Fruit fly (Drosophila melanogaster) whole organism, embryonic: ENCODE data around the gene Muc91C.

Experiments used
- Atf6 ChIP-seq: fragments of 200-800 bp; sonication (Bioruptor generic); IDR thresholded peaks from 2 replicates; pipeline ENCODE4 v1.3.6; 2022; ENCODE audit warnings: missing biosample characterization, missing genetic modification characterization
- Awh ChIP-seq: fragments of 200-800 bp; sonication (Bioruptor generic); IDR thresholded peaks from 2 replicates; pipeline ENCODE4, ENCODE4 v1.3.6; 2022; ENCODE audit warnings: missing biosample characterization, missing genetic modification characterization
- Bdp1 ChIP-seq: fragments of 200-800 bp; sonication (Bioruptor generic); optimal IDR thresholded peaks from 3 replicates; lab custom pipeline; 2016; ENCODE audit warnings: missing biosample characterization, missing genetic modification characterization
- CG10267 ChIP-seq: fragments of 200-800 bp; sonication (Bioruptor generic); optimal IDR thresholded peaks from 2 replicates; lab custom pipeline; 2018; ENCODE audit warnings: missing biosample characterization, mild to moderate bottlenecking, missing genetic modification characterization, moderate library complexity
- CG10431 ChIP-seq: fragments of 200-800 bp; sonication (Bioruptor generic); optimal IDR thresholded peaks from 3 replicates; lab custom pipeline; 2018; ENCODE audit warnings: missing biosample characterization, mild to moderate bottlenecking, missing genetic modification characterization
- CG11398 ChIP-seq: fragments of 200-800 bp; sonication (Bioruptor generic); optimal IDR thresholded peaks from 2 replicates; lab custom pipeline; 2016; ENCODE audit warnings: missing biosample characterization, missing genetic modification characterization
- CG11560 ChIP-seq: fragments of 200-800 bp; sonication (Bioruptor generic); IDR thresholded peaks from 3 replicates; pipeline ENCODE4 v1.3.6; 2022; ENCODE audit warnings: missing biosample characterization, missing genetic modification characterization
- CG13287 ChIP-seq: fragments of 200-800 bp; sonication (Bioruptor generic); IDR thresholded peaks from 2 replicates; pipeline ENCODE4 v1.3.6; 2022; ENCODE audit warnings: missing biosample characterization, missing genetic modification characterization; ENCODE audit not compliant: partially characterized antibody
- CG18764 ChIP-seq: fragments of 200-800 bp; sonication (Bioruptor generic); optimal IDR thresholded peaks from 3 replicates; lab custom pipeline; 2016; ENCODE audit warnings: missing biosample characterization, missing genetic modification characterization
- CG30020 ChIP-seq: fragments of 200-800 bp; optimal IDR thresholded peaks from 2 replicates; lab custom pipeline; 2019; ENCODE audit warnings: missing biosample characterization, mild to moderate bottlenecking, missing genetic modification characterization, moderate library complexity
- CG31388 ChIP-seq: fragments of 200-800 bp; sonication (Bioruptor generic); optimal IDR thresholded peaks from 2 replicates; lab custom pipeline; 2016; ENCODE audit warnings: missing biosample characterization, missing genetic modification characterization
- CG33557 ChIP-seq: fragments of 200-800 bp; sonication (Bioruptor generic); optimal IDR thresholded peaks from 2 replicates; lab custom pipeline; 2019; ENCODE audit warnings: missing biosample characterization, mild to moderate bottlenecking, missing genetic modification characterization, moderate library complexity
- CG4820 ChIP-seq: fragments of 200-800 bp; sonication (Bioruptor generic); optimal IDR thresholded peaks from 3 replicates; lab custom pipeline; 2016; ENCODE audit warnings: missing biosample characterization, missing genetic modification characterization
- CG5180 ChIP-seq: fragments of 200-800 bp; sonication (Bioruptor generic); optimal IDR thresholded peaks from 3 replicates; lab custom pipeline; 2017; ENCODE audit warnings: missing biosample characterization, missing genetic modification characterization, mild to moderate bottlenecking, moderate library complexity, missing genetic modification reagents
- CG5953 ChIP-seq: fragments of 200-800 bp; sonication (Bioruptor generic); IDR thresholded peaks from 2 replicates; pipeline ENCODE4 v1.3.6; 2022; ENCODE audit warnings: missing biosample characterization, missing genetic modification characterization
- CG7963 ChIP-seq: fragments of 200-800 bp; sonication (Bioruptor generic); IDR thresholded peaks from 3 replicates; pipeline ENCODE4 v1.3.6; 2022; ENCODE audit warnings: missing biosample characterization, missing genetic modification characterization; ENCODE audit not compliant: partially characterized antibody
- CG7987 ChIP-seq: fragments of 200-800 bp; sonication (Bioruptor generic); optimal IDR thresholded peaks from 2 replicates; lab custom pipeline; 2018; ENCODE audit warnings: missing biosample characterization, mild to moderate bottlenecking, missing genetic modification characterization, moderate library complexity
- CG8281 ChIP-seq: fragments of 200-800 bp; sonication (Bioruptor generic); optimal IDR thresholded peaks from 2 replicates; lab custom pipeline; 2018; ENCODE audit warnings: missing biosample characterization, mild to moderate bottlenecking, missing genetic modification characterization, moderate library complexity
- CHES-1-like ChIP-seq: fragments of 200-800 bp; sonication (Bioruptor generic); optimal IDR thresholded peaks from 2 replicates; lab custom pipeline; 2016; ENCODE audit warnings: missing biosample characterization, missing genetic modification characterization
- Camta ChIP-seq: fragments of 200-800 bp; sonication (Bioruptor generic); optimal IDR thresholded peaks from 2 replicates; lab custom pipeline; 2016; ENCODE audit warnings: missing biosample characterization, missing genetic modification characterization
- CkIIα-i1 ChIP-seq: fragments of 200-800 bp; sonication (Bioruptor generic); IDR thresholded peaks from 2 replicates; pipeline ENCODE4 v1.3.6; 2022; ENCODE audit warnings: missing biosample characterization, missing genetic modification characterization
- Dip2 ChIP-seq: fragments of 200-800 bp; sonication (Bioruptor generic); IDR thresholded peaks from 2 replicates; pipeline ENCODE4 v1.3.6; 2022; ENCODE audit warnings: missing biosample characterization, missing genetic modification characterization
- ERR ChIP-seq: fragments of 200-800 bp; sonication (Bioruptor generic); optimal IDR thresholded peaks from 2 replicates; lab custom pipeline; 2016; ENCODE audit warnings: missing biosample characterization, missing genetic modification characterization
- Jarid2 ChIP-seq: fragments of 200-800 bp; sonication (Bioruptor generic); optimal IDR thresholded peaks from 3 replicates; lab custom pipeline; 2017; ENCODE audit warnings: mild to moderate bottlenecking, missing biosample characterization, missing genetic modification reagents, missing genetic modification characterization
- MBD-R2 ChIP-seq: fragments of 200-800 bp; sonication (Bioruptor generic); IDR thresholded peaks from 2 replicates; pipeline ENCODE4 v1.3.6; 2022; ENCODE audit warnings: missing biosample characterization, missing genetic modification characterization
- NC2α ChIP-seq: fragments of 200-800 bp; sonication (Bioruptor generic); optimal IDR thresholded peaks from 2 replicates; lab custom pipeline; 2016; ENCODE audit warnings: missing biosample characterization, missing genetic modification characterization
- Nf-YA ChIP-seq: fragments of 200-800 bp; sonication (Bioruptor generic); IDR thresholded peaks from 2 replicates; pipeline ENCODE4 v1.3.6; 2022; ENCODE audit warnings: missing biosample characterization, missing genetic modification characterization
- Optix ChIP-seq: fragments of 200-800 bp; sonication (Bioruptor generic); IDR thresholded peaks from 3 replicates; pipeline ENCODE4 v1.3.6; 2022; ENCODE audit warnings: missing biosample characterization, missing genetic modification characterization
- Scr ChIP-seq: fragments of 200-800 bp; sonication (Bioruptor generic); IDR thresholded peaks from 2 replicates; pipeline ENCODE4 v1.3.6; 2022; ENCODE audit warnings: missing biosample characterization, missing genetic modification characterization; ENCODE audit not compliant: partially characterized antibody
- Six4 ChIP-seq: fragments of 200-800 bp; sonication (Bioruptor generic); optimal IDR thresholded peaks from 2 replicates; lab custom pipeline; 2016; ENCODE audit warnings: missing biosample characterization, missing genetic modification characterization
- Taf1 ChIP-seq: fragments of 200-800 bp; sonication (Bioruptor generic); IDR thresholded peaks from 2 replicates; pipeline ENCODE4 v1.3.6; 2022; ENCODE audit warnings: missing biosample characterization, missing genetic modification characterization
- ase ChIP-seq: fragments of 200-800 bp; sonication (Bioruptor generic); IDR thresholded peaks from 3 replicates; pipeline ENCODE4 v1.3.6; 2022; ENCODE audit warnings: missing biosample characterization, missing genetic modification characterization
- bigmax ChIP-seq: fragments of 200-800 bp; sonication (Bioruptor generic); optimal IDR thresholded peaks from 2 replicates; lab custom pipeline; 2018; ENCODE audit warnings: missing biosample characterization, mild to moderate bottlenecking, missing genetic modification characterization
- br ChIP-seq: fragments of >200 bp; optimal IDR thresholded peaks from 2 replicates; lab custom pipeline; 2017
- cad ChIP-seq: fragments of >200 bp; optimal IDR thresholded peaks from 2 replicates; lab custom pipeline; 2017; ENCODE audit warnings: missing biosample characterization, missing genetic modification characterization
- chif ChIP-seq, 2 experiments: fragments of 200-800 bp; sonication (Bioruptor generic); optimal IDR thresholded peaks; 3 replicates each; lab custom pipeline; 2016; ENCODE audit warnings: missing biosample characterization in 2 of 2, missing genetic modification characterization in 2 of 2
- ci ChIP-seq: fragments of 200-800 bp; sonication (Bioruptor generic); IDR thresholded peaks from 3 replicates; pipeline ENCODE4 v1.3.6; 2022; ENCODE audit warnings: missing biosample characterization, missing genetic modification characterization
- dan ChIP-seq: fragments of 200-800 bp; sonication (Bioruptor generic); IDR thresholded peaks from 2 replicates; pipeline ENCODE4 v1.3.6; 2022; ENCODE audit warnings: missing biosample characterization, missing genetic modification characterization
- disco-r ChIP-seq: fragments of 200-800 bp; sonication (Bioruptor generic); optimal IDR thresholded peaks from 2 replicates; lab custom pipeline; 2016; ENCODE audit warnings: missing biosample characterization, missing genetic modification characterization
- dysf ChIP-seq: fragments of 200-800 bp; sonication (Bioruptor generic); IDR thresholded peaks from 3 replicates; pipeline ENCODE4 v1.3.6; 2022; ENCODE audit warnings: missing biosample characterization, missing genetic modification characterization
- fd64A ChIP-seq: fragments of 200-800 bp; sonication (Bioruptor generic); optimal IDR thresholded peaks from 3 replicates; lab custom pipeline; 2018; ENCODE audit warnings: missing biosample characterization, mild to moderate bottlenecking, missing genetic modification characterization
- gce ChIP-seq: fragments of 200-800 bp; sonication (Bioruptor generic); IDR thresholded peaks from 3 replicates; pipeline ENCODE4 v1.3.6; 2022; ENCODE audit warnings: missing biosample characterization, missing genetic modification characterization
- jigr1 ChIP-seq: fragments of 200-800 bp; sonication (Bioruptor generic); IDR thresholded peaks from 3 replicates; pipeline ENCODE4 v1.3.6; 2022; ENCODE audit warnings: missing biosample characterization, missing genetic modification characterization
- kah ChIP-seq: fragments of 200-800 bp; sonication (Bioruptor generic); optimal IDR thresholded peaks from 2 replicates; lab custom pipeline; 2018; ENCODE audit warnings: missing biosample characterization, mild to moderate bottlenecking, missing genetic modification characterization
- kay ChIP-seq: fragments of 200-800 bp; sonication (Bioruptor generic); optimal IDR thresholded peaks from 2 replicates; lab custom pipeline; 2016; ENCODE audit warnings: missing biosample characterization, missing genetic modification characterization
- kni ChIP-seq: fragments of 200-800 bp; sonication (Bioruptor generic); optimal IDR thresholded peaks from 3 replicates; lab custom pipeline; 2017; ENCODE audit warnings: mild to moderate bottlenecking, missing biosample characterization, missing genetic modification reagents, missing genetic modification characterization
- mam ChIP-seq: fragments of 200-800 bp; sonication (Bioruptor generic); optimal IDR thresholded peaks from 3 replicates; lab custom pipeline; 2016; ENCODE audit warnings: missing biosample characterization, missing genetic modification characterization
- nom ChIP-seq: fragments of 200-800 bp; sonication (Bioruptor generic); optimal IDR thresholded peaks from 2 replicates; lab custom pipeline; 2017; ENCODE audit warnings: missing biosample characterization, missing genetic modification characterization, mild to moderate bottlenecking, moderate library complexity, missing genetic modification reagents
- sens-2 ChIP-seq: fragments of 200-800 bp; sonication (Bioruptor generic); IDR thresholded peaks from 2 replicates; pipeline ENCODE4 v1.3.6; 2022; ENCODE audit warnings: missing biosample characterization, missing genetic modification characterization
- sug ChIP-seq: fragments of 200-800 bp; optimal IDR thresholded peaks from 2 replicates; lab custom pipeline; 2019; ENCODE audit warnings: missing biosample characterization, mild to moderate bottlenecking, missing genetic modification characterization, moderate library complexity
- tna ChIP-seq: fragments of 200-800 bp; sonication (Bioruptor generic); IDR thresholded peaks from 2 replicates; pipeline ENCODE4 v1.3.6; 2022; ENCODE audit warnings: missing biosample characterization, missing genetic modification characterization; ENCODE audit not compliant: partially characterized antibody
- trem ChIP-seq: fragments of 200-800 bp; optimal IDR thresholded peaks from 3 replicates; lab custom pipeline; 2019; ENCODE audit warnings: missing biosample characterization, mild to moderate bottlenecking, missing genetic modification characterization, moderate library complexity
- trh ChIP-seq: fragments of 200-800 bp; sonication (Bioruptor generic); optimal IDR thresholded peaks from 2 replicates; lab custom pipeline; 2016; ENCODE audit warnings: missing biosample characterization, missing genetic modification characterization

Muc91C gene

DNA sequence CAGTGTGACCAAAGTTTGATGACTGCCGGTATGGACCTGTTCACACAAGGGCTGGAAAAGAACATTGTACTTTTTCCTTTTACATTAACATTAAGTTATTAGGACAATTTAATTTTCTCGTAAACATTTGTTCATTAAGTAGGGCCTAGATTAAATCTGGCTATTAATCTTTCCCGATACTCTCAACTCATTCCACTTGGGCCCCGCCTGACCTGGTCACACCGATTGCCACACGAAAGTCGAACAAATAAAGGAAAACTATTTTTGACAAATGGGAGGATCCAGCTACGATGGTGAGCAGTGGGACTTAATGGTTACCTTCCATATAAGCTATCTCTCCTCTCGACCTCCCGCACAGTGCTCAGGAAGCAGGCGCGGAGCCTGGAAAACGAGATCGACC is 29.0 kb downstream of the Muc91C start, which contains the start of the genes Cpsf73 and Gos28 (continued):
- TF ChIP-seq sug (tag; lab: Kevin White, UChicago) (no peak), CG11560 (no peak), CHES-1-like (GFP tag; lab: Kevin White, UChicago) (peak; percentile 61), br (lab: Kevin White, UChicago) (no peak), CG33557 (peak; percentile 29), CG8281 (tag; lab: Kevin White, UChicago) (no peak), nom (no peak), sens-2 (no peak), Optix (GFP tag; lab: Robert Waterston, UW) (no peak), CG4820 (GFP tag; lab: Kevin White, UChicago) (no peak), NC2α (GFP tag; lab: Kevin White, UChicago) (no peak), kay (GFP tag; lab: Kevin White, UChicago) (peak; percentile 19), MBD-R2 (peak; percentile 97), CG18764 (GFP tag; lab: Kevin White, UChicago) (no peak), CG7963 (GFP tag; lab: Robert Waterston, UW) (no peak), kah (GFP tag; lab: Kevin White, UChicago) (peak; percentile 21), Dip2 (GFP tag; lab: Robert Waterston, UW) (no peak), Nf-YA (GFP tag; lab: Robert Waterston, UW) (no peak), CG5180 (GFP tag; lab: Kevin White, UChicago) (no peak), Jarid2 (GFP tag; lab: Kevin White, UChicago) (no peak), Awh (GFP tag; lab: Robert Waterston, UW) (no peak), CG31388 (no peak), CG11398 (GFP tag; lab: Kevin White, UChicago) (no peak), dysf (GFP tag; lab: Robert Waterston, UW) (no peak), kni (GFP tag; lab: Kevin White, UChicago) (no peak), CG5953 (GFP tag; lab: Robert Waterston, UW) (no peak), fd64A (GFP tag; lab: Kevin White, UChicago) (no peak), dan (no peak), CG30020 (tag; lab: Kevin White, UChicago) (peak; percentile 87), Bdp1 (GFP tag; lab: Kevin White, UChicago) (no peak), CG10431 (GFP tag; lab: Kevin White, UChicago) (no peak), ase (GFP tag; lab: Robert Waterston, UW) (no peak), gce (GFP tag; lab: Robert Waterston, UW) (no peak), chif (GFP tag; optimal IDR thresholded peaks at IDR 0.05; lab: Kevin White, UChicago) (peak in 1 of 2 experiments; percentile 42), ci (no peak), Camta (GFP tag; lab: Kevin White, UChicago) (peak; percentile 14), disco-r (GFP tag; lab: Kevin White, UChicago) (no peak), mam (GFP tag; lab: Kevin White, UChicago) (no peak), jigr1 (GFP tag; lab: Robert Waterston, UW) (no peak), tna (GFP tag; lab: Robert Waterston, UW) (no peak), bigmax (no peak), CkIIα-i1 (no peak), CG13287 (peak; percentile 73), ERR (GFP tag; lab: Kevin White, UChicago) (peak; percentile 4), Atf6 (no peak), trem (tag; lab: Kevin White, UChicago) (peak; percentile 58), CG10267 (tag; lab: Kevin White, UChicago) (peak; percentile 54), CG7987 (no peak), trh (no peak), Six4 (GFP tag; lab: Kevin White, UChicago) (no peak), Scr (GFP tag; lab: Robert Waterston, UW) (peak; percentile 60), Taf1 (no peak), cad (no peak)
